Fruit fly (Drosophila melanogaster): Measurements from ENCODE around the gene sky.

dm6 chr2L:20937395-20937794 lies 18.7 kb upstream of the sky start:
- no peak for TF ChIP-seq CG8478 (optimal IDR thresholded peaks at IDR 0.05)
- no peak for TF ChIP-seq CTCF (optimal IDR thresholded peaks at IDR 0.05)

All from S2 (cell line).